Fruit fly (Drosophila melanogaster) whole organism, embryonic: ENCODE data around the gene CG15767.

Experiments used
- Atf3 ChIP-seq: fragments of 200-800 bp; sonication (Bioruptor generic); optimal IDR thresholded peaks from 3 replicates; lab custom pipeline; 2016; ENCODE audit warnings: missing biosample characterization, missing genetic modification characterization
- B-H1 ChIP-seq: fragments of 200-800 bp; sonication (Bioruptor generic); IDR thresholded peaks from 3 replicates; pipeline ENCODE4 v1.3.6; 2022; ENCODE audit warnings: missing biosample characterization, missing genetic modification characterization
- BtbVII ChIP-seq: fragments of 200-800 bp; sonication (Bioruptor generic); optimal IDR thresholded peaks from 3 replicates; lab custom pipeline; 2017; ENCODE audit warnings: missing biosample characterization, mild to moderate bottlenecking, missing genetic modification characterization
- CG10366 ChIP-seq: fragments of 200-800 bp; sonication (Bioruptor generic); IDR thresholded peaks from 2 replicates; pipeline ENCODE4 v1.3.6; 2022; ENCODE audit warnings: missing biosample characterization, missing genetic modification characterization
- CG10431 ChIP-seq: fragments of 200-800 bp; sonication (Bioruptor generic); optimal IDR thresholded peaks from 3 replicates; lab custom pipeline; 2018; ENCODE audit warnings: missing biosample characterization, mild to moderate bottlenecking, missing genetic modification characterization
- CG11456 ChIP-seq: fragments of 200-800 bp; sonication (Bioruptor generic); IDR thresholded peaks from 3 replicates; pipeline ENCODE4 v1.3.6; 2022; ENCODE audit warnings: missing biosample characterization, missing genetic modification characterization
- CG11695 ChIP-seq: fragments of 200-800 bp; sonication (Bioruptor generic); IDR thresholded peaks from 3 replicates; pipeline ENCODE4 v1.3.6; 2022; ENCODE audit warnings: missing biosample characterization, missing genetic modification characterization
- CG12659 ChIP-seq: fragments of 200-800 bp; sonication (Bioruptor generic); optimal IDR thresholded peaks from 3 replicates; lab custom pipeline; 2017; ENCODE audit warnings: mild to moderate bottlenecking, missing biosample characterization, missing genetic modification reagents, missing genetic modification characterization
- CG13296 ChIP-seq: fragments of 200-800 bp; sonication (Bioruptor generic); optimal IDR thresholded peaks from 3 replicates; lab custom pipeline; 2018; ENCODE audit warnings: missing biosample characterization, mild to moderate bottlenecking, missing genetic modification characterization
- CG15479 ChIP-seq: fragments of 200-800 bp; sonication (Bioruptor generic); optimal IDR thresholded peaks from 3 replicates; lab custom pipeline; 2019; ENCODE audit warnings: missing biosample characterization, mild to moderate bottlenecking, missing genetic modification characterization, moderate library complexity
- CG17829 ChIP-seq: fragments of 200-800 bp; optimal IDR thresholded peaks from 2 replicates; lab custom pipeline; 2019; ENCODE audit warnings: missing biosample characterization, mild to moderate bottlenecking, missing genetic modification characterization, moderate library complexity
- CG18476 ChIP-seq: fragments of 200-800 bp; sonication (Bioruptor generic); optimal IDR thresholded peaks from 2 replicates; lab custom pipeline; 2016; ENCODE audit warnings: missing biosample characterization, mild to moderate bottlenecking, missing genetic modification characterization
- CG18764 ChIP-seq: fragments of 200-800 bp; sonication (Bioruptor generic); optimal IDR thresholded peaks from 3 replicates; lab custom pipeline; 2016; ENCODE audit warnings: missing biosample characterization, missing genetic modification characterization
- CG31441 ChIP-seq: fragments of 200-800 bp; sonication (Bioruptor generic); IDR thresholded peaks from 2 replicates; pipeline ENCODE4 v1.3.6; 2022; ENCODE audit warnings: missing biosample characterization, missing genetic modification characterization
- CG4360 ChIP-seq: fragments of 200-800 bp; sonication (Bioruptor generic); IDR thresholded peaks from 2 replicates; pipeline ENCODE4 v1.3.6; 2022; ENCODE audit warnings: missing biosample characterization, missing genetic modification characterization
- CG6254 ChIP-seq: fragments of 200-800 bp; sonication (Bioruptor generic); optimal IDR thresholded peaks from 3 replicates; lab custom pipeline; 2017; ENCODE audit warnings: mild to moderate bottlenecking, missing biosample characterization, missing genetic modification reagents, missing genetic modification characterization
- CG6272 ChIP-seq: fragments of 200-800 bp; sonication (Bioruptor generic); IDR thresholded peaks from 2 replicates; pipeline ENCODE4 v1.3.6; 2022; ENCODE audit warnings: missing biosample characterization, missing genetic modification characterization
- CG6765 ChIP-seq: fragments of 200-800 bp; sonication (Bioruptor generic); optimal IDR thresholded peaks from 3 replicates; lab custom pipeline; 2017; ENCODE audit warnings: missing biosample characterization, mild to moderate bottlenecking, missing genetic modification characterization
- CG6813 ChIP-seq: fragments of 200-800 bp; sonication (Bioruptor generic); optimal IDR thresholded peaks from 2 replicates; lab custom pipeline; 2017; ENCODE audit warnings: missing biosample characterization, missing genetic modification characterization, mild to moderate bottlenecking, moderate library complexity, missing genetic modification reagents
- CG7839 ChIP-seq: fragments of 200-800 bp; sonication (Bioruptor generic); optimal IDR thresholded peaks from 3 replicates; lab custom pipeline; 2018; ENCODE audit warnings: missing biosample characterization, mild to moderate bottlenecking, missing genetic modification characterization, moderate library complexity
- CTCF ChIP-seq: fragments of 200-800 bp; sonication (Bioruptor generic); optimal IDR thresholded peaks from 2 replicates; lab custom pipeline; 2017; ENCODE audit warnings: missing biosample characterization, mild to moderate bottlenecking, missing genetic modification characterization, moderate library complexity
- Doc2 ChIP-seq: fragments of 200-800 bp; sonication (Bioruptor generic); IDR thresholded peaks from 2 replicates; pipeline ENCODE4 v1.3.6; 2022; ENCODE audit warnings: missing biosample characterization, missing genetic modification characterization
- ERR ChIP-seq: fragments of 200-800 bp; sonication (Bioruptor generic); optimal IDR thresholded peaks from 2 replicates; lab custom pipeline; 2016; ENCODE audit warnings: missing biosample characterization, missing genetic modification characterization
- Hand ChIP-seq: fragments of 200-800 bp; sonication (Bioruptor generic); optimal IDR thresholded peaks from 2 replicates; lab custom pipeline; 2017; ENCODE audit warnings: mild to moderate bottlenecking, missing biosample characterization, missing genetic modification reagents, missing genetic modification characterization
- Hey ChIP-seq: fragments of 200-800 bp; sonication (Bioruptor generic); optimal IDR thresholded peaks from 3 replicates; lab custom pipeline; 2018; ENCODE audit warnings: missing biosample characterization, mild to moderate bottlenecking, missing genetic modification characterization
- Hmx ChIP-seq: fragments of 200-800 bp; sonication (Bioruptor generic); optimal IDR thresholded peaks from 2 replicates; lab custom pipeline; 2016; ENCODE audit warnings: missing biosample characterization, missing genetic modification characterization
- MBD-R2 ChIP-seq: fragments of 200-800 bp; sonication (Bioruptor generic); IDR thresholded peaks from 2 replicates; pipeline ENCODE4 v1.3.6; 2022; ENCODE audit warnings: missing biosample characterization, missing genetic modification characterization
- Spps ChIP-seq: fragments of 200-800 bp; sonication (Bioruptor generic); optimal IDR thresholded peaks from 2 replicates; lab custom pipeline; 2018; ENCODE audit warnings: missing biosample characterization, mild to moderate bottlenecking, missing genetic modification characterization
- ab ChIP-seq: fragments of 200-800 bp; sonication (Bioruptor generic); optimal IDR thresholded peaks from 2 replicates; lab custom pipeline; 2016; ENCODE audit warnings: missing biosample characterization, missing genetic modification characterization
- amos ChIP-seq: fragments of 200-800 bp; sonication (Bioruptor generic); IDR thresholded peaks from 2 replicates; pipeline ENCODE4 v1.3.6; 2022; ENCODE audit warnings: missing biosample characterization, missing genetic modification characterization; ENCODE audit not compliant: partially characterized antibody
- ap ChIP-seq: fragments of 200-800 bp; sonication (Bioruptor generic); IDR thresholded peaks from 2 replicates; pipeline ENCODE4 v1.3.6; 2022; ENCODE audit warnings: missing biosample characterization, missing genetic modification characterization
- bowl ChIP-seq: fragments of 200-800 bp; sonication (Bioruptor generic); IDR thresholded peaks from 2 replicates; pipeline ENCODE4 v1.3.6; 2022; ENCODE audit warnings: missing biosample characterization, missing genetic modification characterization
- bsh ChIP-seq, 2 experiments: fragments of 200-800 bp; sonication (Bioruptor generic); optimal IDR thresholded peaks; 2 replicates each; lab custom pipeline; 2017 to 2018; ENCODE audit warnings: mild to moderate bottlenecking in 2 of 2, missing biosample characterization in 2 of 2, missing genetic modification characterization in 2 of 2, moderate library complexity in 1 of 2
- caup ChIP-seq: fragments of 200-800 bp; sonication (Bioruptor generic); optimal IDR thresholded peaks from 3 replicates; lab custom pipeline; 2017; ENCODE audit warnings: missing biosample characterization, mild to moderate bottlenecking, missing genetic modification characterization, moderate library complexity; ENCODE audit not compliant: severe bottlenecking
- chn ChIP-seq: fragments of 200-800 bp; sonication (Bioruptor generic); optimal IDR thresholded peaks from 2 replicates; lab custom pipeline; 2016; ENCODE audit warnings: missing biosample characterization, missing genetic modification characterization
- dati ChIP-seq: fragments of 200-800 bp; sonication (Bioruptor generic); IDR thresholded peaks from 2 replicates; pipeline ENCODE4 v1.3.6; 2022; ENCODE audit warnings: missing biosample characterization, missing genetic modification characterization
- ewg ChIP-seq: fragments of 200-800 bp; sonication (Bioruptor generic); optimal IDR thresholded peaks from 3 replicates; lab custom pipeline; 2017; ENCODE audit warnings: mild to moderate bottlenecking, missing biosample characterization, missing genetic modification reagents, missing genetic modification characterization
- insv ChIP-seq, 2 experiments: fragments of 200-800 bp; sonication (Bioruptor generic); optimal IDR thresholded peaks; 3 replicates each; lab custom pipeline; 2016 to 2018; ENCODE audit warnings: missing biosample characterization in 2 of 2, missing genetic modification characterization in 2 of 2
- klu ChIP-seq: fragments of 200-800 bp; sonication (Bioruptor generic); IDR thresholded peaks from 2 replicates; pipeline ENCODE4 v1.3.6; 2022; ENCODE audit warnings: missing biosample characterization, missing genetic modification characterization
- lbe ChIP-seq: fragments of 200-800 bp; sonication (Bioruptor generic); optimal IDR thresholded peaks from 2 replicates; lab custom pipeline; 2016; ENCODE audit warnings: missing biosample characterization, mild to moderate bottlenecking, missing genetic modification characterization
- pan ChIP-seq, 4 experiments: fragments of >200 bp in 3 of 4; fragments of 200-800 bp in 1 of 4; sonication (Bioruptor generic) in 1 of 4; optimal IDR thresholded peaks in 3 of 4; IDR thresholded peaks in 1 of 4; 2 replicates each; pipeline versions ENCODE4 v1.3.6 to Lab custom; 2017 to 2022; ENCODE audit warnings: missing biosample characterization in 2 of 4, missing genetic modification characterization in 2 of 4, mixed read lengths in 1 of 4
- ro ChIP-seq: fragments of 200-800 bp; sonication (Bioruptor generic); IDR thresholded peaks from 2 replicates; pipeline ENCODE4 v1.3.6; 2022; ENCODE audit warnings: missing biosample characterization, missing genetic modification characterization
- run ChIP-seq: fragments of 200-800 bp; sonication (Bioruptor generic); optimal IDR thresholded peaks from 3 replicates; lab custom pipeline; 2018; ENCODE audit warnings: missing biosample characterization, mild to moderate bottlenecking, missing genetic modification characterization
- shn ChIP-seq: fragments of 200-800 bp; sonication (Bioruptor generic); optimal IDR thresholded peaks from 3 replicates; lab custom pipeline; 2016; ENCODE audit warnings: missing biosample characterization, missing genetic modification characterization
- slou ChIP-seq: fragments of 200-800 bp; sonication (Bioruptor generic); optimal IDR thresholded peaks from 3 replicates; lab custom pipeline; 2016; ENCODE audit warnings: missing biosample characterization, missing genetic modification characterization
- tgo ChIP-seq: fragments of 200-800 bp; sonication (Bioruptor generic); IDR thresholded peaks from 3 replicates; pipeline ENCODE4 v1.3.6; 2022; ENCODE audit warnings: missing biosample characterization, missing genetic modification characterization
- tin ChIP-seq: fragments of 200-800 bp; sonication (Bioruptor generic); optimal IDR thresholded peaks from 3 replicates; lab custom pipeline; 2016; ENCODE audit warnings: missing biosample characterization, missing genetic modification characterization
- zfh1 ChIP-seq: fragments of 200-800 bp; sonication (Bioruptor generic); IDR thresholded peaks from 3 replicates; pipeline ENCODE4 v1.3.6; 2022; ENCODE audit warnings: missing biosample characterization, missing genetic modification characterization

The CG15767 gene

dm6 chrX:5745840-5746815 lies 43.2 kb upstream of the CG15767 start (continued):
- TF ChIP-seq CG11456 (GFP tag; lab: Robert Waterston, UW) (peak; percentile 89), dati (GFP tag; lab: Robert Waterston, UW) (0 out of 2 replicates have a peak, but pooled peaks have one; percentile 32), CG7839 (tag; lab: Kevin White, UChicago) (peak; percentile 78), chn (peak; percentile 20), Doc2 (GFP tag; lab: Robert Waterston, UW) (no peak), run (peak; percentile 29), caup (GFP tag; lab: Kevin White, UChicago) (peak; percentile 71), ewg (GFP tag; lab: Kevin White, UChicago) (peak; percentile 66), CG12659 (peak; percentile 80), klu (GFP tag; lab: Robert Waterston, UW) (peak; percentile 65), ro (GFP tag; lab: Robert Waterston, UW) (peak; percentile 52; the same call in 1 of the 2 replicates), shn (GFP tag; lab: Kevin White, UChicago) (peak; percentile 25), CG6254 (GFP tag; lab: Kevin White, UChicago) (peak; percentile 0), CG17829 (tag; lab: Kevin White, UChicago) (peak; percentile 69), bsh (GFP tag; optimal IDR thresholded peaks at IDR 0.05; lab: Kevin White, UChicago) (peak; percentile 63 to 77), CG6813 (peak; percentile 59), lbe (GFP tag; lab: Kevin White, UChicago) (peak; percentile 82), CTCF (GFP tag; lab: Kevin White, UChicago) (no peak), CG6765 (GFP tag; lab: Kevin White, UChicago) (peak; percentile 54), tgo (GFP tag; lab: Robert Waterston, UW) (peak; percentile 80), CG18476 (GFP tag; lab: Kevin White, UChicago) (no peak), bowl (GFP tag; lab: Robert Waterston, UW) (peak; percentile 54; the same call in 1 of the 2 replicates), Hand (peak; percentile 40), Hmx (GFP tag; lab: Kevin White, UChicago) (peak; percentile 5), BtbVII (GFP tag; lab: Kevin White, UChicago) (peak; percentile 61), tin (GFP tag; lab: Kevin White, UChicago) (peak; percentile 42), ERR (no peak), CG15479 (GFP tag; lab: Kevin White, UChicago) (no peak), zfh1 (GFP tag; lab: Robert Waterston, UW) (peak; percentile 88), ap (GFP tag; lab: Robert Waterston, UW) (peak; percentile 49; the same call in 1 of the 2 replicates), CG18764 (GFP tag; lab: Kevin White, UChicago) (no peak), ab (GFP tag; lab: Kevin White, UChicago) (peak; percentile 75), MBD-R2 (GFP tag; lab: Robert Waterston, UW) (no peak; the same call in 1 of the 2 replicates), Spps (tag; lab: Kevin White, UChicago) (peak; percentile 24), slou (peak; percentile 50), Atf3 (GFP tag; lab: Kevin White, UChicago) (no peak), CG6272 (GFP tag; lab: Robert Waterston, UW) (peak; percentile 42), CG10431 (GFP tag; lab: Kevin White, UChicago) (peak; percentile 37), amos (GFP tag; lab: Robert Waterston, UW) (no peak), CG4360 (GFP tag; lab: Robert Waterston, UW) (peak; percentile 52), CG10366 (GFP tag; lab: Robert Waterston, UW) (peak; percentile 80), pan (optimal IDR thresholded peaks at IDR 0.05; lab: Kevin White, UChicago) (no peak), pan (GFP tag; optimal IDR thresholded peaks at IDR 0.05 in 1 of 2, IDR thresholded peaks at IDR 0.05 in 1 of 2) (peak in 1 of 2 experiments; percentile 86), CG13296 (peak; percentile 74), insv (GFP tag; optimal IDR thresholded peaks at IDR 0.05; lab: Kevin White, UChicago) (no peak), CG11695 (peak; percentile 76), B-H1 (GFP tag; lab: Robert Waterston, UW) (peak; percentile 61), CG31441 (GFP tag; lab: Robert Waterston, UW) (peak; percentile 60; the same call in 1 of the 2 replicates), Hey (tag; lab: Kevin White, UChicago) (peak; percentile 51)
